Fruit fly (Drosophila melanogaster) whole organism, embryonic: ENCODE data around the gene Wdr59.

ENCODE experiments used
- Asciz ChIP-seq: fragments of 200-800 bp; sonication (Bioruptor generic); optimal IDR thresholded peaks from 2 replicates; lab custom pipeline; 2017; ENCODE audit warnings: missing biosample characterization, mild to moderate bottlenecking, missing genetic modification characterization, missing genetic modification reagents
- Neu2 ChIP-seq: fragments of 200-800 bp; sonication (Bioruptor generic); optimal IDR thresholded peaks from 3 replicates; lab custom pipeline; 2016; ENCODE audit warnings: missing biosample characterization, missing genetic modification characterization, borderline replicate concordance
- hb ChIP-seq: fragments of 200-800 bp; sonication (Bioruptor generic); IDR thresholded peaks from 3 replicates; pipeline ENCODE4 v1.3.6; 2022; ENCODE audit warnings: missing biosample characterization, missing genetic modification characterization; ENCODE audit not compliant: partially characterized antibody
- schlank ChIP-seq: fragments of 200-800 bp; sonication (Bioruptor generic); optimal IDR thresholded peaks from 2 replicates; lab custom pipeline; 2018; ENCODE audit warnings: missing biosample characterization, mild to moderate bottlenecking, missing genetic modification characterization

DNA sequence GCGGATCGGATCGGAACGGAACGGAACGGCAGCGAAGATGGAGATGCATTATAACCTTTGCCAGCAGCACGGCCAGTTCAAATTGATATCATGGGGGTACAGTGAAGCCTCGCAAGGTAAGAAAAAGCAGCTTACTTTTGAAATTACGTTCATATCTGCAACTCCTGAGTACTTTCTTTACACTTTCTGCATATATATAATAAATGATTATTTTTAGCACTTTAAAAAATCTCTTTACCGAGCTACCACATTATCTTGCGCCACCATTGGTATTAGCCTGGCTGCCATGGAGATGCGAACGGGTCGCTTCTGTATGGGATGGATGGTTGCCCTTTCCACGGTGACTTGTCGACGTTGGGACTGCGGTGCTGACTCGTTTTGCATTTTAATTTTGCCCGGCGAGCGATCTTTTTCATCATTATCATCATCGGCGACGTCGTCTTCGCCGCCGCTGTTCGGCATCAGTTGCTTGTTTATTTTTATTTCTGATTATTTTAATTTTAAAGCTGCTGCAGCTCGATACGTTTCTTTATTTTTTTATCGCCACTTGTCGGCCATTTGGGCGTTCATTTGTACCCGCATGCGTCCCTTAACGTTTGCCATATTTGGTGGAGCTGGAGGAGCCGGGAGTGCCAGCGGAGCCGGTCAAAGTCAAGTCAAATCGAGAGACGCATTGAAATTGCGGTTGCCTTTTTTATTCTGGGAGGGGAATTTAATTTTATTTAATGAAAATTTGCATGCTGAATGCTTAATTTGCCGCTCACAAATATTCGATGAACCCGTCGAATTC lies 38.0 kb upstream of the Wdr59 start:
- TF ChIP-seq hb (GFP tag; lab: Robert Waterston, UW): no peak
- no peak for TF ChIP-seq Neu2
- no peak for TF ChIP-seq Asciz
- no peak for TF ChIP-seq schlank
